Fruit fly (Drosophila melanogaster) whole organism, embryonic: Measurements from ENCODE around the gene jet.

ENCODE experiments used
- CG11560 ChIP-seq: fragments of 200-800 bp; sonication (Bioruptor generic); IDR thresholded peaks from 3 replicates; pipeline ENCODE4 v1.3.6; 2022; ENCODE audit warnings: missing biosample characterization, missing genetic modification characterization
- CG12104 ChIP-seq: fragments of 200-800 bp; sonication (Bioruptor generic); optimal IDR thresholded peaks from 3 replicates; lab custom pipeline; 2016; ENCODE audit warnings: missing biosample characterization, missing genetic modification characterization
- CG16779 ChIP-seq: fragments of 200-800 bp; sonication (Bioruptor generic); IDR thresholded peaks from 2 replicates; pipeline ENCODE4 v1.3.6; 2022; ENCODE audit warnings: missing biosample characterization, missing genetic modification characterization
- CG17385 ChIP-seq: fragments of 200-800 bp; sonication (Bioruptor generic); optimal IDR thresholded peaks from 3 replicates; lab custom pipeline; 2018; ENCODE audit warnings: missing biosample characterization, mild to moderate bottlenecking, missing genetic modification characterization
- CG17612 ChIP-seq: fragments of 200-800 bp; sonication (Bioruptor generic); IDR thresholded peaks from 2 replicates; pipeline ENCODE4 v1.3.6; 2022; ENCODE audit warnings: missing biosample characterization, missing genetic modification characterization
- CG2120 ChIP-seq: fragments of 200-800 bp; sonication (Bioruptor generic); optimal IDR thresholded peaks from 3 replicates; lab custom pipeline; 2016; ENCODE audit warnings: missing biosample characterization, missing genetic modification characterization
- CG2712 ChIP-seq: fragments of 200-800 bp; optimal IDR thresholded peaks from 3 replicates; lab custom pipeline; 2019; ENCODE audit warnings: missing biosample characterization, mild to moderate bottlenecking, missing genetic modification characterization, moderate library complexity
- CG32532 ChIP-seq: fragments of 200-800 bp; sonication (Bioruptor generic); IDR thresholded peaks from 2 replicates; pipeline ENCODE4 v1.3.6; 2022; ENCODE audit warnings: missing biosample characterization, missing genetic modification characterization
- CG43689 ChIP-seq: fragments of 200-800 bp; sonication (Bioruptor generic); IDR thresholded peaks from 2 replicates; pipeline ENCODE4 v1.3.6; 2022; ENCODE audit warnings: missing biosample characterization, missing genetic modification characterization
- CG6854 ChIP-seq: fragments of 200-800 bp; sonication (Bioruptor generic); optimal IDR thresholded peaks from 3 replicates; lab custom pipeline; 2017; ENCODE audit warnings: missing biosample characterization, mild to moderate bottlenecking, missing genetic modification characterization
- CG7786 ChIP-seq: fragments of 200-800 bp; sonication (Bioruptor generic); optimal IDR thresholded peaks from 2 replicates; lab custom pipeline; 2016; ENCODE audit warnings: missing biosample characterization, missing genetic modification characterization
- CG7839 ChIP-seq: fragments of 200-800 bp; sonication (Bioruptor generic); optimal IDR thresholded peaks from 3 replicates; lab custom pipeline; 2018; ENCODE audit warnings: missing biosample characterization, mild to moderate bottlenecking, missing genetic modification characterization, moderate library complexity
- CG8281 ChIP-seq: fragments of 200-800 bp; sonication (Bioruptor generic); optimal IDR thresholded peaks from 2 replicates; lab custom pipeline; 2018; ENCODE audit warnings: missing biosample characterization, mild to moderate bottlenecking, missing genetic modification characterization, moderate library complexity
- CG8944 ChIP-seq: fragments of 200-800 bp; sonication (Bioruptor generic); optimal IDR thresholded peaks from 3 replicates; lab custom pipeline; 2016; ENCODE audit warnings: missing biosample characterization, missing genetic modification characterization
- Dfd ChIP-seq, 2 experiments: fragments of >200 bp; optimal IDR thresholded peaks; 2 replicates each; lab custom pipeline; 2017; ENCODE audit warnings: missing biosample characterization in 2 of 2, missing genetic modification characterization in 2 of 2
- Fer2 ChIP-seq: fragments of 200-800 bp; sonication (Bioruptor generic); optimal IDR thresholded peaks from 2 replicates; lab custom pipeline; 2018; ENCODE audit warnings: missing biosample characterization, mild to moderate bottlenecking, missing genetic modification characterization, moderate library complexity
- GATAe ChIP-seq: fragments of 200-800 bp; sonication (Bioruptor generic); conservative IDR thresholded peaks from 2 replicates; pipeline ENCODE4 v1.3.6; 2022; ENCODE audit warnings: missing biosample characterization, missing genetic modification characterization
- H15 ChIP-seq: fragments of 200-800 bp; sonication (Bioruptor generic); IDR thresholded peaks from 3 replicates; pipeline ENCODE4 v1.3.6; 2022; ENCODE audit warnings: missing biosample characterization, missing genetic modification characterization
- HLH4C ChIP-seq: fragments of 200-800 bp; sonication (Bioruptor generic); IDR thresholded peaks from 3 replicates; pipeline ENCODE4 v1.3.6; 2022; ENCODE audit warnings: missing biosample characterization, missing genetic modification characterization; ENCODE audit not compliant: partially characterized antibody
- HLHmδ ChIP-seq: fragments of 200-800 bp; sonication (Bioruptor generic); optimal IDR thresholded peaks from 2 replicates; lab custom pipeline; 2018; ENCODE audit warnings: missing biosample characterization, mild to moderate bottlenecking, missing genetic modification characterization, moderate library complexity
- Myb ChIP-seq: fragments of 200-800 bp; sonication (Bioruptor generic); optimal IDR thresholded peaks from 2 replicates; lab custom pipeline; 2016; ENCODE audit warnings: missing biosample characterization, missing genetic modification characterization
- Nf-YB ChIP-seq: fragments of 200-800 bp; sonication (Bioruptor generic); optimal IDR thresholded peaks from 3 replicates; lab custom pipeline; 2019; ENCODE audit warnings: missing biosample characterization, mild to moderate bottlenecking, missing genetic modification characterization, moderate library complexity
- Oaz ChIP-seq: fragments of 200-800 bp; sonication (Bioruptor generic); IDR thresholded peaks from 2 replicates; pipeline ENCODE4 v1.3.6; 2022; ENCODE audit warnings: missing biosample characterization, missing genetic modification characterization
- Sox102F ChIP-seq: fragments of 200-800 bp; sonication (Bioruptor generic); optimal IDR thresholded peaks from 2 replicates; lab custom pipeline; 2018; ENCODE audit warnings: missing biosample characterization, mild to moderate bottlenecking, missing genetic modification characterization, moderate library complexity
- Sry-δ ChIP-seq: fragments of 200-800 bp; sonication (Bioruptor generic); optimal IDR thresholded peaks from 2 replicates; lab custom pipeline; 2016; ENCODE audit warnings: missing biosample characterization, missing genetic modification characterization
- Stat92E ChIP-seq, 3 experiments: fragments of >200 bp in 2 of 3; fragments of 200-800 bp in 1 of 3; sonication (Bioruptor generic) in 1 of 3; optimal IDR thresholded peaks; 2 replicates each; lab custom pipeline; 2017 to 2019; ENCODE audit warnings: missing biosample characterization in 3 of 3, missing genetic modification characterization in 3 of 3, mild to moderate bottlenecking in 1 of 3, moderate library complexity in 1 of 3
- Trl ChIP-seq, 3 experiments: fragments of >200 bp in 2 of 3; fragments of 200-800 bp in 1 of 3; sonication (Bioruptor generic) in 1 of 3; optimal IDR thresholded peaks; 2 replicates in 1 of 3; 3 replicates in 2 of 3; lab custom pipeline; 2016 to 2017; ENCODE audit warnings: missing biosample characterization in 1 of 3, missing genetic modification characterization in 1 of 3
- ac ChIP-seq: fragments of 200-800 bp; sonication (Bioruptor generic); optimal IDR thresholded peaks from 3 replicates; lab custom pipeline; 2017; ENCODE audit warnings: missing biosample characterization, mild to moderate bottlenecking, missing genetic modification characterization
- cad ChIP-seq: fragments of >200 bp; optimal IDR thresholded peaks from 2 replicates; lab custom pipeline; 2017; ENCODE audit warnings: missing biosample characterization, missing genetic modification characterization
- disco-r ChIP-seq: fragments of 200-800 bp; sonication (Bioruptor generic); optimal IDR thresholded peaks from 2 replicates; lab custom pipeline; 2016; ENCODE audit warnings: missing biosample characterization, missing genetic modification characterization
- emc ChIP-seq: fragments of 200-800 bp; sonication (Bioruptor generic); optimal IDR thresholded peaks from 2 replicates; lab custom pipeline; 2016; ENCODE audit warnings: missing biosample characterization, missing genetic modification characterization
- eyg ChIP-seq: fragments of 200-800 bp; sonication (Bioruptor generic); optimal IDR thresholded peaks from 3 replicates; lab custom pipeline; 2016; ENCODE audit warnings: missing biosample characterization, missing genetic modification characterization
- kay ChIP-seq: fragments of 200-800 bp; sonication (Bioruptor generic); optimal IDR thresholded peaks from 2 replicates; lab custom pipeline; 2016; ENCODE audit warnings: missing biosample characterization, missing genetic modification characterization
- lmd ChIP-seq: fragments of 200-800 bp; sonication (Bioruptor generic); IDR thresholded peaks from 2 replicates; pipeline ENCODE4 v1.3.6; 2022; ENCODE audit warnings: missing biosample characterization, missing genetic modification characterization
- lola ChIP-seq, 3 experiments: fragments of >200 bp in 2 of 3; fragments of 200-800 bp in 1 of 3; sonication (Bioruptor generic) in 1 of 3; optimal IDR thresholded peaks; 2 replicates each; lab custom pipeline; 2017 to 2019; ENCODE audit warnings: missing biosample characterization in 3 of 3, missing genetic modification characterization in 3 of 3, mild to moderate bottlenecking in 1 of 3, moderate library complexity in 1 of 3
- mld ChIP-seq: fragments of 200-800 bp; sonication (Bioruptor generic); IDR thresholded peaks from 3 replicates; pipeline ENCODE4 v1.3.6; 2022; ENCODE audit warnings: missing biosample characterization, missing genetic modification characterization; ENCODE audit not compliant: partially characterized antibody
- org-1 ChIP-seq: fragments of 200-800 bp; sonication (Bioruptor generic); optimal IDR thresholded peaks from 2 replicates; lab custom pipeline; 2017; ENCODE audit warnings: missing biosample characterization, missing genetic modification characterization
- pb ChIP-seq: fragments of 200-800 bp; sonication (Bioruptor generic); optimal IDR thresholded peaks from 3 replicates; lab custom pipeline; 2016; ENCODE audit warnings: missing biosample characterization, missing genetic modification characterization
- peb ChIP-seq: fragments of 200-800 bp; sonication (Bioruptor generic); IDR thresholded peaks from 2 replicates; pipeline ENCODE4 v1.3.6; 2022; ENCODE audit warnings: missing biosample characterization, missing genetic modification characterization
- prd ChIP-seq, 3 experiments: fragments of >200 bp in 2 of 3; fragments of 200-800 bp in 1 of 3; sonication (Bioruptor generic) in 1 of 3; optimal IDR thresholded peaks in 2 of 3; IDR thresholded peaks in 1 of 3; 2 replicates in 2 of 3; 3 replicates in 1 of 3; pipeline versions ENCODE4 v1.3.6 to Lab custom; 2017 to 2022; ENCODE audit warnings: missing biosample characterization in 1 of 3, missing genetic modification characterization in 1 of 3
- row ChIP-seq: fragments of 200-800 bp; sonication (Bioruptor generic); IDR thresholded peaks from 3 replicates; pipeline ENCODE4 v1.3.6; 2022; ENCODE audit warnings: missing biosample characterization, missing genetic modification characterization
- scrt ChIP-seq: fragments of 200-800 bp; sonication (Bioruptor generic); optimal IDR thresholded peaks from 2 replicates; lab custom pipeline; 2018; ENCODE audit warnings: missing biosample characterization, mild to moderate bottlenecking, missing genetic modification characterization, moderate library complexity
- sob ChIP-seq: fragments of 200-800 bp; sonication (Bioruptor generic); IDR thresholded peaks from 2 replicates; pipeline ENCODE4 v1.3.6; 2022; ENCODE audit warnings: missing biosample characterization, missing genetic modification characterization
- tap ChIP-seq: fragments of 200-800 bp; optimal IDR thresholded peaks from 3 replicates; lab custom pipeline; 2019; ENCODE audit warnings: missing biosample characterization, mild to moderate bottlenecking, missing genetic modification characterization, moderate library complexity
- tgo ChIP-seq: fragments of 200-800 bp; sonication (Bioruptor generic); IDR thresholded peaks from 3 replicates; pipeline ENCODE4 v1.3.6; 2022; ENCODE audit warnings: missing biosample characterization, missing genetic modification characterization
- unc-4 ChIP-seq: fragments of 200-800 bp; sonication (Bioruptor generic); IDR thresholded peaks from 2 replicates; pipeline ENCODE4 v1.3.6; 2022; ENCODE audit warnings: missing biosample characterization, missing genetic modification characterization; ENCODE audit not compliant: partially characterized antibody
- vfl ChIP-seq: fragments of 200-800 bp; sonication (Bioruptor generic); optimal IDR thresholded peaks from 2 replicates; lab custom pipeline; 2016; ENCODE audit warnings: missing biosample characterization, missing genetic modification characterization
- wor ChIP-seq: fragments of 200-800 bp; sonication (Bioruptor generic); IDR thresholded peaks from 2 replicates; pipeline ENCODE4 v1.3.6; 2022; ENCODE audit warnings: missing biosample characterization, missing genetic modification characterization
- zfh2 ChIP-seq: fragments of 200-800 bp; sonication (Bioruptor generic); optimal IDR thresholded peaks from 2 replicates; lab custom pipeline; 2016; ENCODE audit warnings: missing biosample characterization, missing genetic modification characterization

jet gene

DNA sequence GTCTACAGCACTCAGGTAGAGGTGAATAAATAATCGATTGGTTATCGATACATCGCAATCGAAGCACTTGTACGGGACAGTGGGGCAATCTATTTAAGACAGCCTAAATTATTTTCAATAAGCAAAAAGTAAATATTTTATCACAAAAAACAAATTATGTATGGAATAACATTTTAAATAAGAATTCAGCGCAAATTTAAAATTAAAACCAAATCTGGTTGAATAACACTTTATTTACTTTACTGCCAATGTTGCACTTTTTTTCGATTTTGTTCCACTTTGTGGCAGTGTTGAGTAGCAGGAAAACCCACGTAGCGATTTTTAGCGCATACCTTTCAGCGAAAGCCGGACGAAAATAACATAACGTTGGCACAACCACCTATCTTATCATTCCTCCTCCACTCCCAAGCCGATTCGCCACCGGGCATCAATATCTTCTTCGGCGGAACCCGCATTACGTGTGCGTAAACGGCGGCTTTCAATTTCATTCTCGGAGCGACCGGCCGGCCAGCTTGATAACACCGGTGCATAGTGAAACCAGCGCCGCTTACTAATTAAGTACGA is 27.5 kb upstream of the jet start, which contains the start of the genes Gmd and CG3792 (continued):
- TF ChIP-seq CG16779 (GFP tag; lab: Robert Waterston, UW) (peak; percentile 89), Stat92E (GFP tag; optimal IDR thresholded peaks at IDR 0.05; lab: Kevin White, UChicago) (peak in 1 of 3 experiments; percentile 82), Oaz (GFP tag; lab: Robert Waterston, UW) (peak; percentile 89), CG12104 (peak; percentile 93), org-1 (peak; percentile 91), prd (optimal IDR thresholded peaks at IDR 0.05; lab: Kevin White, UChicago) (no peak), prd (GFP tag; IDR thresholded peaks at IDR 0.05; lab: Robert Waterston, UW) (peak; percentile 97), vfl (peak; percentile 93), CG32532 (GFP tag; lab: Robert Waterston, UW) (peak; percentile 97), pb (peak; percentile 86), sob (peak; percentile 97), Fer2 (peak; percentile 92), cad (GFP tag; lab: Kevin White, UChicago) (no peak), GATAe (peak; percentile 90), eyg (GFP tag; lab: Kevin White, UChicago) (peak; percentile 67), CG8281 (tag; lab: Kevin White, UChicago) (no peak), lmd (GFP tag; lab: Robert Waterston, UW) (peak; percentile 97), H15 (GFP tag; lab: Robert Waterston, UW) (peak; percentile 95), Trl (optimal IDR thresholded peaks at IDR 0.05; lab: Kevin White, UChicago) (no peak), Trl (GFP tag; optimal IDR thresholded peaks at IDR 0.05; lab: Kevin White, UChicago) (peak; percentile 94), tgo (peak; percentile 97), mld (GFP tag; lab: Robert Waterston, UW) (peak; percentile 61; the same call in 1 of the 3 replicates), CG6854 (GFP tag; lab: Kevin White, UChicago) (peak; percentile 79), kay (GFP tag; lab: Kevin White, UChicago) (peak; percentile 96), CG2712 (tag; lab: Kevin White, UChicago) (peak; percentile 97), tap (tag; lab: Kevin White, UChicago) (peak; percentile 88), CG7839 (tag; lab: Kevin White, UChicago) (peak; percentile 96), CG43689 (peak; percentile 87), Sry-δ (GFP tag; lab: Kevin White, UChicago) (peak; percentile 77), unc-4 (GFP tag; lab: Robert Waterston, UW) (peak; percentile 82), CG17612 (GFP tag; lab: Robert Waterston, UW) (peak; percentile 91), Dfd (GFP tag; optimal IDR thresholded peaks at IDR 0.05; lab: Kevin White, UChicago) (no peak), peb (GFP tag; lab: Robert Waterston, UW) (peak; percentile 96), Sox102F (GFP tag; lab: Kevin White, UChicago) (peak; percentile 94), CG17385 (peak; percentile 85), disco-r (peak; percentile 85), ac (GFP tag; lab: Kevin White, UChicago) (peak; percentile 73), wor (GFP tag; lab: Robert Waterston, UW) (peak; percentile 95), Myb (peak; percentile 77), HLH4C (GFP tag; lab: Robert Waterston, UW) (peak; percentile 84), scrt (GFP tag; lab: Kevin White, UChicago) (no peak), CG7786 (GFP tag; lab: Kevin White, UChicago) (peak; percentile 93), HLHmδ (GFP tag; lab: Kevin White, UChicago) (no peak), CG8944 (peak; percentile 94), lola (GFP tag; optimal IDR thresholded peaks at IDR 0.05; lab: Kevin White, UChicago) (peak in 1 of 3 experiments; percentile 97), Nf-YB (GFP tag; lab: Kevin White, UChicago) (peak; percentile 82), row (GFP tag; lab: Robert Waterston, UW) (peak; percentile 99), emc (peak; percentile 81), zfh2 (GFP tag; lab: Kevin White, UChicago) (peak; percentile 89), CG2120 (peak; percentile 97), CG11560 (tag; lab: Robert Waterston, UW) (peak; percentile 92)
